Worm (Caenorhabditis elegans) whole organism, late embryonic: ENCODE results near the gene cdf-1.

ENCODE experiments used
- Y22D7AL.16 ChIP-seq: sonication (generic microtip); optimal IDR thresholded peaks from 2 replicates; lab custom pipeline; 2016; ENCODE audit warnings: missing genetic modification characterization, missing compliant biosample characterization
- ahr-1 ChIP-seq: sonication (generic microtip); optimal IDR thresholded peaks from 2 replicates; lab custom pipeline; 2016; ENCODE audit warnings: missing genetic modification characterization, missing compliant biosample characterization
- ama-1 ChIP-seq: fragments of 150-350 bp; optimal IDR thresholded peaks from 2 replicates; lab custom pipeline; 2014
- ceh-31 ChIP-seq: sonication (generic microtip); optimal IDR thresholded peaks from 2 replicates; lab custom pipeline; 2016; ENCODE audit warnings: missing genetic modification characterization, missing compliant biosample characterization
- ets-4 ChIP-seq: sonication (generic microtip); optimal IDR thresholded peaks from 2 replicates; lab custom pipeline; 2016; ENCODE audit warnings: missing genetic modification characterization, missing compliant biosample characterization
- fkh-10 ChIP-seq: fragments of 150-350 bp; optimal IDR thresholded peaks from 2 replicates; lab custom pipeline; 2014; ENCODE audit warnings: missing biosample characterization, missing genetic modification reagents, missing genetic modification characterization
- pha-2 ChIP-seq: sonication (generic microtip); optimal IDR thresholded peaks from 2 replicates; lab custom pipeline; 2017; ENCODE audit warnings: mild to moderate bottlenecking, missing genetic modification characterization, missing compliant biosample characterization
- pqm-1 ChIP-seq: sonication (generic microtip); optimal IDR thresholded peaks from 2 replicates; lab custom pipeline; 2016; ENCODE audit warnings: missing genetic modification characterization, missing compliant biosample characterization
- rnt-1 ChIP-seq: sonication (generic microtip); optimal IDR thresholded peaks from 2 replicates; lab custom pipeline; 2016; ENCODE audit warnings: missing genetic modification characterization, missing compliant biosample characterization
- unc-55 ChIP-seq: sonication (generic microtip); optimal IDR thresholded peaks from 2 replicates; lab custom pipeline; 2017; ENCODE audit warnings: missing biosample characterization, missing genetic modification reagents, missing genetic modification characterization

ce11 chrX:6519946-6520345 is 15.0 kb upstream of the cdf-1 start:
- TF ChIP-seq Y22D7AL.16 (tag; lab: Kevin White, UChicago): no peak
- no peak for TF ChIP-seq ama-1
- TF ChIP-seq pha-2 (tag; lab: Kevin White, UChicago): no peak
- TF ChIP-seq ceh-31 (tag; lab: Kevin White, UChicago): no peak
- TF ChIP-seq fkh-10 (GFP tag; lab: Kevin White, UChicago): no peak
- TF ChIP-seq ahr-1: no peak
- no peak for TF ChIP-seq pqm-1 (tag; lab: Kevin White, UChicago)
- TF ChIP-seq unc-55 (GFP tag; lab: Kevin White, UChicago): no peak
- no peak for TF ChIP-seq rnt-1
- TF ChIP-seq ets-4 (tag; lab: Kevin White, UChicago): no peak
